Fruit fly (Drosophila melanogaster): Measurements from ENCODE around the gene brwl.
A peak's percentile ranks its signal among the peaks of the same experiment; 100 is the strongest.

The brwl gene

DNA sequence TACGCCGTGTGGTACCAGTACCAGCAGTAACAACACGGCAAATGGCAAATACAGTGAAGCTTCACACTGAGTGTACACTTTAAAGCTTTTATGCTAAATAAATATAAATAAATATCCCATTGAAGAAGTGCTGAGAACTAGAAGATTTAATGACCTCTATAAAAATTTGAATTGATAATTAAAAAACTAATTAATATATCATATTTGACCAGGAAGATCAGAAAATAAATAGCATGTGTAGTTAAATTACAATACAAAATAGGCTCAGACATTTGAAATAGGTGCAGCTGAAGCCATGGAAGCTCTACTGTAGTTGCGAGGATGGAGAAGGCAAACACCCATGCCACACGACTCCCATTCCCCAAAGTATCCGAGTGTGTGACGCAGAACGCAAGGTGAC, 4.2 kb upstream of the brwl start (continued):
- TF ChIP-seq chm (GFP tag; IDR thresholded peaks at IDR 0.05) (no peak), BEAF-32 (GFP tag; optimal IDR thresholded peaks at IDR 0.05) (no peak), CG12104 (GFP tag; optimal IDR thresholded peaks at IDR 0.05) (peak; percentile 23), CG13424 (tag; optimal IDR thresholded peaks at IDR 0.05) (peak; percentile 60), CG10654 (GFP tag; optimal IDR thresholded peaks at IDR 0.05) (peak; percentile 31), ro (GFP tag; IDR thresholded peaks at IDR 0.05) (no peak), CG14965 (GFP tag; optimal IDR thresholded peaks at IDR 0.05; ENCODE audit: borderline replicate concordance) (no peak), CG43689 (GFP tag; IDR thresholded peaks at IDR 0.05) (no peak), B-H2 (GFP tag; optimal IDR thresholded peaks at IDR 0.05) (no peak), Mrtf (GFP tag; IDR thresholded peaks at IDR 0.05) (no peak), btn (GFP tag; optimal IDR thresholded peaks at IDR 0.05) (no peak), crc (GFP tag; optimal IDR thresholded peaks at IDR 0.05) (no peak), prd (optimal IDR thresholded peaks at IDR 0.05) (no peak), prd (GFP tag; IDR thresholded peaks at IDR 0.05) (peak; percentile 29; the same call in 1 of the 3 replicates), jumu (GFP tag; optimal IDR thresholded peaks at IDR 0.05) (no peak), wor (GFP tag; IDR thresholded peaks at IDR 0.05) (0 out of 2 replicates have a peak, but pooled peaks have one; percentile 14), CG9609 (GFP tag; optimal IDR thresholded peaks at IDR 0.05) (no peak), zen2 (GFP tag; IDR thresholded peaks at IDR 0.05; ENCODE audit: partially characterized antibody) (no peak), mam (GFP tag; optimal IDR thresholded peaks at IDR 0.05) (no peak), vfl (GFP tag; optimal IDR thresholded peaks at IDR 0.05) (no peak), her (GFP tag; optimal IDR thresholded peaks at IDR 0.05) (no peak), CG18476 (GFP tag; optimal IDR thresholded peaks at IDR 0.05) (no peak), Deaf1 (tag; optimal IDR thresholded peaks at IDR 0.05) (peak; percentile 18), CG15073 (GFP tag; optimal IDR thresholded peaks at IDR 0.05) (no peak), sc (optimal IDR thresholded peaks at IDR 0.05) (no peak), sc (GFP tag; optimal IDR thresholded peaks at IDR 0.05) (no peak), pzg (GFP tag; optimal IDR thresholded peaks at IDR 0.05) (no peak), ttk (GFP tag; IDR thresholded peaks at IDR 0.05) (no peak), CG31365 (tag; optimal IDR thresholded peaks at IDR 0.05) (no peak), CG8765 (GFP tag; IDR thresholded peaks at IDR 0.05) (no peak), ssp (GFP tag; IDR thresholded peaks at IDR 0.05) (no peak), corto (GFP tag; optimal IDR thresholded peaks at IDR 0.05) (no peak), slp2 (GFP tag; optimal IDR thresholded peaks at IDR 0.05) (no peak), cwo (GFP tag; optimal IDR thresholded peaks at IDR 0.05) (peak; percentile 34), CG9797 (GFP tag; optimal IDR thresholded peaks at IDR 0.05) (no peak), Optix (GFP tag; IDR thresholded peaks at IDR 0.05) (no peak), sima (GFP tag; optimal IDR thresholded peaks at IDR 0.05) (no peak), knrl (GFP tag; IDR thresholded peaks at IDR 0.05; ENCODE audit: partially characterized antibody) (no peak), ac (GFP tag; optimal IDR thresholded peaks at IDR 0.05) (no peak), dpn (GFP tag; optimal IDR thresholded peaks at IDR 0.05) (peak in 1 of 2 experiments; percentile 32), Xrp1 (GFP tag; IDR thresholded peaks at IDR 0.05) (0 out of 2 replicates have a peak, but pooled peaks have one; percentile 29), CG6272 (GFP tag; IDR thresholded peaks at IDR 0.05) (no peak), cg (GFP tag; optimal IDR thresholded peaks at IDR 0.05) (no peak), nom (GFP tag; optimal IDR thresholded peaks at IDR 0.05) (no peak), dati (GFP tag; IDR thresholded peaks at IDR 0.05) (no peak), HLHmδ (GFP tag; optimal IDR thresholded peaks at IDR 0.05) (no peak), gfzf (GFP tag; optimal IDR thresholded peaks at IDR 0.05) (no peak), lbe (GFP tag; optimal IDR thresholded peaks at IDR 0.05) (no peak), gem (tag; optimal IDR thresholded peaks at IDR 0.05) (peak; percentile 75), gsb-n (tag; optimal IDR thresholded peaks at IDR 0.05) (no peak), Eip74EF (GFP tag; optimal IDR thresholded peaks at IDR 0.05) (peak in 1 of 2 experiments; percentile 25), Doc2 (GFP tag; IDR thresholded peaks at IDR 0.05) (no peak)
